Fruit fly (Drosophila melanogaster) whole organism, embryonic: ENCODE results near the gene Eig71Ei.
A peak's percentile ranks its signal among the peaks of the same experiment; 100 is the strongest.

ENCODE experiments used
- Adf1 ChIP-seq: fragments of 200-800 bp; sonication (Bioruptor generic); IDR thresholded peaks from 2 replicates; pipeline ENCODE4 v1.3.6; 2022; ENCODE audit warnings: missing biosample characterization, missing genetic modification characterization
- Antp ChIP-seq: fragments of 200-800 bp; sonication (Bioruptor generic); optimal IDR thresholded peaks from 3 replicates; lab custom pipeline; 2016; ENCODE audit warnings: missing biosample characterization, missing genetic modification characterization
- CG10274 ChIP-seq: fragments of 200-800 bp; sonication (Bioruptor generic); optimal IDR thresholded peaks from 3 replicates; lab custom pipeline; 2017; ENCODE audit warnings: missing biosample characterization, mild to moderate bottlenecking, missing genetic modification characterization
- CG10462 ChIP-seq: fragments of 200-800 bp; sonication (Bioruptor generic); optimal IDR thresholded peaks from 2 replicates; lab custom pipeline; 2016; ENCODE audit warnings: missing biosample characterization, missing genetic modification characterization
- CG15269 ChIP-seq: fragments of 200-800 bp; sonication (Bioruptor generic); optimal IDR thresholded peaks from 2 replicates; lab custom pipeline; 2018; ENCODE audit warnings: missing biosample characterization, mild to moderate bottlenecking, missing genetic modification characterization, moderate library complexity
- CG15601 ChIP-seq: fragments of 200-800 bp; sonication (Bioruptor generic); optimal IDR thresholded peaks from 3 replicates; lab custom pipeline; 2019; ENCODE audit warnings: missing biosample characterization, mild to moderate bottlenecking, missing genetic modification characterization, moderate library complexity
- CG1647 ChIP-seq: fragments of 200-800 bp; sonication (Bioruptor generic); optimal IDR thresholded peaks from 3 replicates; lab custom pipeline; 2016; ENCODE audit warnings: missing biosample characterization, missing genetic modification characterization
- CG17328 ChIP-seq: fragments of 200-800 bp; sonication (Bioruptor generic); IDR thresholded peaks from 2 replicates; pipeline ENCODE4 v1.3.6; 2022; ENCODE audit warnings: missing biosample characterization, missing genetic modification characterization
- CG1792 ChIP-seq: fragments of 200-800 bp; sonication (Bioruptor generic); optimal IDR thresholded peaks from 2 replicates; lab custom pipeline; 2016; ENCODE audit warnings: missing biosample characterization, missing genetic modification characterization
- CG18011 ChIP-seq: fragments of 200-800 bp; sonication (Bioruptor generic); optimal IDR thresholded peaks from 2 replicates; lab custom pipeline; 2017; ENCODE audit warnings: missing biosample characterization, missing genetic modification characterization, mild to moderate bottlenecking, moderate library complexity, missing genotype
- CG2116 ChIP-seq: fragments of 200-800 bp; sonication (Bioruptor generic); optimal IDR thresholded peaks from 3 replicates; lab custom pipeline; 2018; ENCODE audit warnings: missing biosample characterization, mild to moderate bottlenecking, missing genetic modification characterization
- CG31224 ChIP-seq: fragments of 200-800 bp; sonication (Bioruptor generic); IDR thresholded peaks from 2 replicates; pipeline ENCODE4 v1.3.6; 2022; ENCODE audit warnings: missing biosample characterization, missing genetic modification characterization
- CG3838 ChIP-seq: fragments of 200-800 bp; sonication (Bioruptor generic); optimal IDR thresholded peaks from 3 replicates; lab custom pipeline; 2016; ENCODE audit warnings: missing biosample characterization, missing genetic modification characterization
- CG5180 ChIP-seq: fragments of 200-800 bp; sonication (Bioruptor generic); optimal IDR thresholded peaks from 3 replicates; lab custom pipeline; 2017; ENCODE audit warnings: missing biosample characterization, missing genetic modification characterization, mild to moderate bottlenecking, moderate library complexity, missing genetic modification reagents
- CG6689 ChIP-seq: fragments of 200-800 bp; sonication (Bioruptor generic); IDR thresholded peaks from 2 replicates; pipeline ENCODE4 v1.3.6; 2022; ENCODE audit warnings: missing biosample characterization, missing genetic modification characterization
- CG6791 ChIP-seq: fragments of 200-800 bp; sonication (Bioruptor generic); IDR thresholded peaks from 3 replicates; pipeline ENCODE4 v1.3.6; 2022; ENCODE audit warnings: missing biosample characterization, missing genetic modification characterization; ENCODE audit not compliant: partially characterized antibody
- CG8944 ChIP-seq: fragments of 200-800 bp; sonication (Bioruptor generic); optimal IDR thresholded peaks from 3 replicates; lab custom pipeline; 2016; ENCODE audit warnings: missing biosample characterization, missing genetic modification characterization
- CrebB ChIP-seq: fragments of 200-800 bp; sonication (Bioruptor generic); optimal IDR thresholded peaks from 3 replicates; lab custom pipeline; 2018; ENCODE audit warnings: missing biosample characterization, mild to moderate bottlenecking, missing genetic modification characterization
- ERR ChIP-seq: fragments of 200-800 bp; sonication (Bioruptor generic); optimal IDR thresholded peaks from 2 replicates; lab custom pipeline; 2016; ENCODE audit warnings: missing biosample characterization, missing genetic modification characterization
- GATAe ChIP-seq: fragments of 200-800 bp; sonication (Bioruptor generic); conservative IDR thresholded peaks from 2 replicates; pipeline ENCODE4 v1.3.6; 2022; ENCODE audit warnings: missing biosample characterization, missing genetic modification characterization
- HHEX ChIP-seq: fragments of 200-800 bp; sonication (Bioruptor generic); optimal IDR thresholded peaks from 3 replicates; lab custom pipeline; 2017; ENCODE audit warnings: missing biosample characterization, mild to moderate bottlenecking, missing genetic modification characterization, missing genetic modification reagents
- Hr51 ChIP-seq, 2 experiments: fragments of 200-800 bp; sonication (Bioruptor generic); optimal IDR thresholded peaks; 2 replicates in 1 of 2; 3 replicates in 1 of 2; lab custom pipeline; 2016 to 2018; ENCODE audit warnings: missing biosample characterization in 2 of 2, missing genetic modification characterization in 2 of 2, mild to moderate bottlenecking in 1 of 2, moderate library complexity in 1 of 2
- MTF-1 ChIP-seq: fragments of 200-800 bp; sonication (Bioruptor generic); optimal IDR thresholded peaks from 2 replicates; lab custom pipeline; 2018; ENCODE audit warnings: missing biosample characterization, mild to moderate bottlenecking, missing genetic modification characterization, borderline replicate concordance
- PHDP ChIP-seq: fragments of 200-800 bp; sonication (Bioruptor generic); optimal IDR thresholded peaks from 3 replicates; lab custom pipeline; 2018; ENCODE audit warnings: missing biosample characterization, mild to moderate bottlenecking, missing genetic modification characterization, moderate library complexity
- Pdp1 ChIP-seq, 2 experiments: fragments of 200-800 bp; sonication (Bioruptor generic); optimal IDR thresholded peaks; 3 replicates each; lab custom pipeline; 2016; ENCODE audit warnings: missing biosample characterization in 2 of 2, missing genetic modification characterization in 2 of 2, mild to moderate bottlenecking in 1 of 2, moderate library complexity in 1 of 2
- Poxn ChIP-seq: fragments of 200-800 bp; sonication (Bioruptor generic); IDR thresholded peaks from 2 replicates; pipeline ENCODE4 v1.3.6; 2022; ENCODE audit warnings: missing biosample characterization, missing genetic modification characterization
- Ptx1 ChIP-seq: fragments of 200-800 bp; sonication (Bioruptor generic); IDR thresholded peaks from 2 replicates; pipeline ENCODE4 v1.3.6; 2022; ENCODE audit warnings: missing biosample characterization, missing genetic modification characterization
- Trl ChIP-seq, 3 experiments: fragments of >200 bp in 2 of 3; fragments of 200-800 bp in 1 of 3; sonication (Bioruptor generic) in 1 of 3; optimal IDR thresholded peaks; 2 replicates in 1 of 3; 3 replicates in 2 of 3; lab custom pipeline; 2016 to 2017; ENCODE audit warnings: missing biosample characterization in 1 of 3, missing genetic modification characterization in 1 of 3
- Usf ChIP-seq: fragments of 200-800 bp; sonication (Bioruptor generic); optimal IDR thresholded peaks from 2 replicates; lab custom pipeline; 2017; ENCODE audit warnings: missing genotype, missing biosample characterization, missing genetic modification characterization
- ara ChIP-seq: fragments of 200-800 bp; sonication (Bioruptor generic); IDR thresholded peaks from 2 replicates; pipeline ENCODE4 v1.3.6; 2022; ENCODE audit warnings: missing biosample characterization, missing genetic modification characterization
- btn ChIP-seq: fragments of 200-800 bp; sonication (Bioruptor generic); optimal IDR thresholded peaks from 2 replicates; lab custom pipeline; 2016; ENCODE audit warnings: missing biosample characterization, missing genetic modification characterization
- chif ChIP-seq, 2 experiments: fragments of 200-800 bp; sonication (Bioruptor generic); optimal IDR thresholded peaks; 3 replicates each; lab custom pipeline; 2016; ENCODE audit warnings: missing biosample characterization in 2 of 2, missing genetic modification characterization in 2 of 2
- ems ChIP-seq: fragments of 200-800 bp; sonication (Bioruptor generic); optimal IDR thresholded peaks from 3 replicates; lab custom pipeline; 2016; ENCODE audit warnings: missing biosample characterization, missing genetic modification characterization
- ewg ChIP-seq: fragments of 200-800 bp; sonication (Bioruptor generic); optimal IDR thresholded peaks from 3 replicates; lab custom pipeline; 2017; ENCODE audit warnings: mild to moderate bottlenecking, missing biosample characterization, missing genetic modification reagents, missing genetic modification characterization
- hb ChIP-seq: fragments of 200-800 bp; sonication (Bioruptor generic); IDR thresholded peaks from 3 replicates; pipeline ENCODE4 v1.3.6; 2022; ENCODE audit warnings: missing biosample characterization, missing genetic modification characterization; ENCODE audit not compliant: partially characterized antibody
- jigr1 ChIP-seq: fragments of 200-800 bp; sonication (Bioruptor generic); IDR thresholded peaks from 3 replicates; pipeline ENCODE4 v1.3.6; 2022; ENCODE audit warnings: missing biosample characterization, missing genetic modification characterization
- lab ChIP-seq: fragments of 200-800 bp; sonication (Bioruptor generic); optimal IDR thresholded peaks from 3 replicates; lab custom pipeline; 2017; ENCODE audit warnings: missing biosample characterization, missing genetic modification characterization, mild to moderate bottlenecking, moderate library complexity, missing genetic modification reagents
- mam ChIP-seq: fragments of 200-800 bp; sonication (Bioruptor generic); optimal IDR thresholded peaks from 3 replicates; lab custom pipeline; 2016; ENCODE audit warnings: missing biosample characterization, missing genetic modification characterization
- otp ChIP-seq: fragments of 200-800 bp; sonication (Bioruptor generic); IDR thresholded peaks from 3 replicates; pipeline ENCODE4, ENCODE4 v1.3.6; 2022; ENCODE audit warnings: missing biosample characterization, missing genetic modification characterization
- pan ChIP-seq, 4 experiments: fragments of >200 bp in 3 of 4; fragments of 200-800 bp in 1 of 4; sonication (Bioruptor generic) in 1 of 4; optimal IDR thresholded peaks in 3 of 4; IDR thresholded peaks in 1 of 4; 2 replicates each; pipeline versions ENCODE4 v1.3.6 to Lab custom; 2017 to 2022; ENCODE audit warnings: missing biosample characterization in 2 of 4, missing genetic modification characterization in 2 of 4, mixed read lengths in 1 of 4
- pros ChIP-seq: fragments of 200-800 bp; sonication (Bioruptor generic); optimal IDR thresholded peaks from 3 replicates; lab custom pipeline; 2019; ENCODE audit warnings: missing biosample characterization, mild to moderate bottlenecking, missing genetic modification characterization, moderate library complexity
- run ChIP-seq: fragments of 200-800 bp; sonication (Bioruptor generic); optimal IDR thresholded peaks from 3 replicates; lab custom pipeline; 2018; ENCODE audit warnings: missing biosample characterization, mild to moderate bottlenecking, missing genetic modification characterization
- sisA ChIP-seq: fragments of 200-800 bp; sonication (Bioruptor generic); IDR thresholded peaks from 2 replicates; pipeline ENCODE4 v1.3.6; 2022; ENCODE audit warnings: missing biosample characterization, missing genetic modification characterization
- tap ChIP-seq: fragments of 200-800 bp; optimal IDR thresholded peaks from 3 replicates; lab custom pipeline; 2019; ENCODE audit warnings: missing biosample characterization, mild to moderate bottlenecking, missing genetic modification characterization, moderate library complexity
- toy ChIP-seq: fragments of 200-800 bp; sonication (Bioruptor generic); IDR thresholded peaks from 2 replicates; pipeline ENCODE4 v1.3.6; 2022; ENCODE audit warnings: missing biosample characterization, missing genetic modification characterization
- trem ChIP-seq: fragments of 200-800 bp; optimal IDR thresholded peaks from 3 replicates; lab custom pipeline; 2019; ENCODE audit warnings: missing biosample characterization, mild to moderate bottlenecking, missing genetic modification characterization, moderate library complexity
- vvl ChIP-seq: fragments of 200-800 bp; sonication (Bioruptor generic); IDR thresholded peaks from 2 replicates; pipeline ENCODE4 v1.3.6; 2022; ENCODE audit warnings: missing biosample characterization, missing genetic modification characterization
- zen ChIP-seq: fragments of 200-800 bp; sonication (Bioruptor generic); optimal IDR thresholded peaks from 3 replicates; lab custom pipeline; 2018; ENCODE audit warnings: missing biosample characterization, mild to moderate bottlenecking, missing genetic modification characterization, moderate library complexity

Eig71Ei gene

DNA sequence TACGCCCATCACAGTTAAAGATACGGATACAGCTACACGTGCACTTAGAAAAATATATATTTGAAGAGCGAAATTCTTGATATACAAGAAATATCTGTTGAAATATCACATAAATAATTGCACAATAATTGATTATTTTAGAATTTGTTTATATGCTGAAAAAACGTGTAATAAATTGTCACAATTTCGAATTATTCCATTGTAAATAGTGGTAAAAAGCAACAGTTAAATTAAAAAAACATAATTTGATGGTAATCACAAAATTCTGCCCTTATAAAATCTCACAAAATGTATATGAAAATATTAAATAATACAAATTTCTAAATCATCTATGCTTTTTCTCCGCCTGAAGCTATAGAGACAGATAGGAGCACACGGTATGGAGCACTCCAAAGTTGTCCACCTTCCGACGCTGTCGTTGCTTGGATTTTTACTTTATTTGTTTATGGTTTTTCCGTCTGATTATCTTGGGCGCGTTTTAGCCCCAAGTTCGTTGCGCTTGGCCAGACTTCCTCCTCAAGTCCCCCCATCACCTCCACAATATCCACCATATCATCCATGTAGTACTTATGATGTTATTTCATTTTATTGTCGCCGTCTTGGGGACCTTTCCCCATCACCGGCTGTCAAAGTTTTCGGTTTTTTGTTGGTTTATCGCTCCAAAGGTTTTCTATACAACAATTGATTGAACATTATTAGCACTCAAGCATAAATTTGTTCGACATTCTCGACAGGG, 44.9 kb downstream of the Eig71Ei start (continued):
- TF ChIP-seq otp (GFP tag; lab: Robert Waterston, UW) (peak; percentile 48; the same call in 1 of the 3 replicates), CG15601 (tag; lab: Kevin White, UChicago) (peak; percentile 59), ara (GFP tag; lab: Robert Waterston, UW) (no peak), HHEX (GFP tag; lab: Kevin White, UChicago) (no peak), Hr51 (GFP tag; optimal IDR thresholded peaks at IDR 0.05; lab: Kevin White, UChicago) (peak in 1 of 2 experiments; percentile 73), CG2116 (GFP tag; lab: Kevin White, UChicago) (peak; percentile 33), pros (GFP tag; lab: Kevin White, UChicago) (no peak), CG10274 (no peak), CrebB (tag; lab: Kevin White, UChicago) (no peak), MTF-1 (GFP tag; lab: Kevin White, UChicago) (no peak), CG10462 (GFP tag; lab: Kevin White, UChicago) (peak; percentile 52), pan (optimal IDR thresholded peaks at IDR 0.05; lab: Kevin White, UChicago) (no peak), pan (GFP tag; optimal IDR thresholded peaks at IDR 0.05 in 1 of 2, IDR thresholded peaks at IDR 0.05 in 1 of 2) (no peak), CG8944 (GFP tag; lab: Kevin White, UChicago) (no peak), lab (GFP tag; lab: Kevin White, UChicago) (peak; percentile 30), ewg (GFP tag; lab: Kevin White, UChicago) (peak; percentile 46), hb (GFP tag; lab: Robert Waterston, UW) (no peak), chif (GFP tag; optimal IDR thresholded peaks at IDR 0.05; lab: Kevin White, UChicago) (peak; percentile 14 to 31), trem (peak; percentile 51), run (tag; lab: Kevin White, UChicago) (peak; percentile 28), vvl (GFP tag; lab: Robert Waterston, UW) (peak; percentile 13; the same call in 1 of the 2 replicates), CG15269 (tag; lab: Kevin White, UChicago) (peak; percentile 60), Usf (GFP tag; lab: Kevin White, UChicago) (peak; percentile 2), CG3838 (GFP tag; lab: Kevin White, UChicago) (no peak), CG6791 (GFP tag; lab: Robert Waterston, UW) (no peak), ems (GFP tag; lab: Kevin White, UChicago) (no peak), CG6689 (GFP tag; lab: Robert Waterston, UW) (peak; percentile 55), PHDP (tag; lab: Kevin White, UChicago) (peak; percentile 37), Antp (GFP tag; lab: Kevin White, UChicago) (no peak), CG31224 (GFP tag; lab: Robert Waterston, UW) (no peak), Pdp1 (GFP tag; optimal IDR thresholded peaks at IDR 0.05; lab: Kevin White, UChicago) (peak in 1 of 2 experiments; percentile 49), CG17328 (GFP tag; lab: Robert Waterston, UW) (no peak; the same call in 1 of the 2 replicates), CG1792 (GFP tag; lab: Kevin White, UChicago) (no peak), jigr1 (no peak), CG1647 (no peak), sisA (GFP tag; lab: Robert Waterston, UW) (no peak; the same call in 1 of the 2 replicates), Trl (optimal IDR thresholded peaks at IDR 0.05; lab: Kevin White, UChicago) (no peak), Trl (GFP tag; optimal IDR thresholded peaks at IDR 0.05; lab: Kevin White, UChicago) (no peak), zen (tag; lab: Kevin White, UChicago) (peak; percentile 12), Poxn (GFP tag; lab: Robert Waterston, UW) (no peak), Ptx1 (GFP tag; lab: Robert Waterston, UW) (peak; percentile 43), CG5180 (GFP tag; lab: Kevin White, UChicago) (peak; percentile 30), GATAe (GFP tag; lab: Robert Waterston, UW) (no peak), ERR (GFP tag; lab: Kevin White, UChicago) (no peak), mam (GFP tag; lab: Kevin White, UChicago) (no peak), tap (tag; lab: Kevin White, UChicago) (peak; percentile 0), Adf1 (GFP tag; lab: Robert Waterston, UW) (no peak), btn (GFP tag; lab: Kevin White, UChicago) (no peak), CG18011 (GFP tag; lab: Kevin White, UChicago) (no peak), toy (GFP tag; lab: Robert Waterston, UW) (no peak)
